Fruit fly (Drosophila melanogaster) whole organism, embryonic: ENCODE data around the gene CG15814.

Experiments used
- Abd-B ChIP-seq: fragments of 200-800 bp; sonication (Bioruptor generic); optimal IDR thresholded peaks from 2 replicates; lab custom pipeline; 2018; ENCODE audit warnings: missing biosample characterization, mild to moderate bottlenecking, missing genetic modification characterization, moderate library complexity
- Adf1 ChIP-seq: fragments of 200-800 bp; sonication (Bioruptor generic); IDR thresholded peaks from 2 replicates; pipeline ENCODE4 v1.3.6; 2022; ENCODE audit warnings: missing biosample characterization, missing genetic modification characterization
- Asciz ChIP-seq: fragments of 200-800 bp; sonication (Bioruptor generic); optimal IDR thresholded peaks from 2 replicates; lab custom pipeline; 2017; ENCODE audit warnings: missing biosample characterization, mild to moderate bottlenecking, missing genetic modification characterization, missing genetic modification reagents
- Atf-2 ChIP-seq: fragments of 200-800 bp; sonication (Bioruptor generic); optimal IDR thresholded peaks from 2 replicates; lab custom pipeline; 2016; ENCODE audit warnings: missing biosample characterization, missing genetic modification characterization
- Bgb ChIP-seq: fragments of 200-800 bp; sonication (Bioruptor generic); IDR thresholded peaks from 2 replicates; pipeline ENCODE4 v1.3.6; 2022; ENCODE audit warnings: missing biosample characterization, missing genetic modification characterization; ENCODE audit not compliant: partially characterized antibody
- BtbVII ChIP-seq: fragments of 200-800 bp; sonication (Bioruptor generic); optimal IDR thresholded peaks from 3 replicates; lab custom pipeline; 2017; ENCODE audit warnings: missing biosample characterization, mild to moderate bottlenecking, missing genetic modification characterization
- CG11085 ChIP-seq: fragments of 200-800 bp; sonication (Bioruptor generic); IDR thresholded peaks from 2 replicates; pipeline ENCODE4 v1.3.6; 2022; ENCODE audit warnings: missing biosample characterization, missing genetic modification characterization
- CG12071 ChIP-seq: fragments of 200-800 bp; sonication (Bioruptor generic); optimal IDR thresholded peaks from 3 replicates; lab custom pipeline; 2018; ENCODE audit warnings: missing biosample characterization, mild to moderate bottlenecking, missing genetic modification characterization
- CG12104 ChIP-seq: fragments of 200-800 bp; sonication (Bioruptor generic); optimal IDR thresholded peaks from 3 replicates; lab custom pipeline; 2016; ENCODE audit warnings: missing biosample characterization, missing genetic modification characterization
- CG14667 ChIP-seq: fragments of 200-800 bp; sonication (Bioruptor generic); IDR thresholded peaks from 2 replicates; pipeline ENCODE4 v1.3.6; 2022; ENCODE audit warnings: missing biosample characterization, missing genetic modification characterization
- CG15601 ChIP-seq: fragments of 200-800 bp; sonication (Bioruptor generic); optimal IDR thresholded peaks from 3 replicates; lab custom pipeline; 2019; ENCODE audit warnings: missing biosample characterization, mild to moderate bottlenecking, missing genetic modification characterization, moderate library complexity
- CG17186 ChIP-seq: fragments of 200-800 bp; sonication (Bioruptor generic); optimal IDR thresholded peaks from 3 replicates; lab custom pipeline; 2017; ENCODE audit warnings: missing biosample characterization, missing genetic modification reagents, missing genetic modification characterization
- CG17829 ChIP-seq: fragments of 200-800 bp; optimal IDR thresholded peaks from 2 replicates; lab custom pipeline; 2019; ENCODE audit warnings: missing biosample characterization, mild to moderate bottlenecking, missing genetic modification characterization, moderate library complexity
- CG18476 ChIP-seq: fragments of 200-800 bp; sonication (Bioruptor generic); optimal IDR thresholded peaks from 2 replicates; lab custom pipeline; 2016; ENCODE audit warnings: missing biosample characterization, mild to moderate bottlenecking, missing genetic modification characterization
- CG18599 ChIP-seq: fragments of 200-800 bp; sonication (Bioruptor generic); optimal IDR thresholded peaks from 3 replicates; lab custom pipeline; 2017; ENCODE audit warnings: missing biosample characterization, missing genetic modification characterization, mild to moderate bottlenecking, moderate library complexity, missing genetic modification reagents
- CG31388 ChIP-seq: fragments of 200-800 bp; sonication (Bioruptor generic); optimal IDR thresholded peaks from 2 replicates; lab custom pipeline; 2016; ENCODE audit warnings: missing biosample characterization, missing genetic modification characterization
- CG4360 ChIP-seq: fragments of 200-800 bp; sonication (Bioruptor generic); IDR thresholded peaks from 2 replicates; pipeline ENCODE4 v1.3.6; 2022; ENCODE audit warnings: missing biosample characterization, missing genetic modification characterization
- CG43689 ChIP-seq: fragments of 200-800 bp; sonication (Bioruptor generic); IDR thresholded peaks from 2 replicates; pipeline ENCODE4 v1.3.6; 2022; ENCODE audit warnings: missing biosample characterization, missing genetic modification characterization
- CG6272 ChIP-seq: fragments of 200-800 bp; sonication (Bioruptor generic); IDR thresholded peaks from 2 replicates; pipeline ENCODE4 v1.3.6; 2022; ENCODE audit warnings: missing biosample characterization, missing genetic modification characterization
- CG7372 ChIP-seq: fragments of 200-800 bp; sonication (Bioruptor generic); IDR thresholded peaks from 2 replicates; pipeline ENCODE4 v1.3.6; 2022; ENCODE audit warnings: missing biosample characterization, missing genetic modification characterization
- CG7928 ChIP-seq: fragments of 200-800 bp; sonication (Bioruptor generic); optimal IDR thresholded peaks from 2 replicates; lab custom pipeline; 2017; ENCODE audit warnings: missing biosample characterization, mild to moderate bottlenecking, missing genetic modification characterization
- CG8281 ChIP-seq: fragments of 200-800 bp; sonication (Bioruptor generic); optimal IDR thresholded peaks from 2 replicates; lab custom pipeline; 2018; ENCODE audit warnings: missing biosample characterization, mild to moderate bottlenecking, missing genetic modification characterization, moderate library complexity
- CG8765 ChIP-seq: fragments of 200-800 bp; sonication (Bioruptor generic); IDR thresholded peaks from 2 replicates; pipeline ENCODE4 v1.3.6; 2022; ENCODE audit warnings: missing biosample characterization, missing genetic modification characterization
- CG8924 ChIP-seq: fragments of 200-800 bp; optimal IDR thresholded peaks from 3 replicates; lab custom pipeline; 2019; ENCODE audit warnings: missing biosample characterization, mild to moderate bottlenecking, missing genetic modification characterization, moderate library complexity
- CG8944 ChIP-seq: fragments of 200-800 bp; sonication (Bioruptor generic); optimal IDR thresholded peaks from 3 replicates; lab custom pipeline; 2016; ENCODE audit warnings: missing biosample characterization, missing genetic modification characterization
- CG9437 ChIP-seq: fragments of 200-800 bp; sonication (Bioruptor generic); optimal IDR thresholded peaks from 2 replicates; lab custom pipeline; 2018; ENCODE audit warnings: missing biosample characterization, mild to moderate bottlenecking, missing genetic modification characterization
- CTCF ChIP-seq: fragments of 200-800 bp; sonication (Bioruptor generic); optimal IDR thresholded peaks from 2 replicates; lab custom pipeline; 2017; ENCODE audit warnings: missing biosample characterization, mild to moderate bottlenecking, missing genetic modification characterization, moderate library complexity
- Dbx ChIP-seq: fragments of 200-800 bp; sonication (Bioruptor generic); IDR thresholded peaks from 3 replicates; pipeline ENCODE4 v1.3.6; 2022; ENCODE audit warnings: missing biosample characterization, missing genetic modification characterization
- Hsf ChIP-seq: fragments of 200-800 bp; sonication (Bioruptor generic); optimal IDR thresholded peaks from 3 replicates; lab custom pipeline; 2016; ENCODE audit warnings: missing biosample characterization, missing genetic modification characterization
- NfI ChIP-seq: fragments of 200-800 bp; sonication (Bioruptor generic); optimal IDR thresholded peaks from 3 replicates; lab custom pipeline; 2018; ENCODE audit warnings: missing biosample characterization, mild to moderate bottlenecking, missing genetic modification characterization, moderate library complexity
- Opbp ChIP-seq: fragments of 200-800 bp; sonication (Bioruptor generic); IDR thresholded peaks from 3 replicates; pipeline ENCODE4 v1.3.6; 2022; ENCODE audit warnings: missing biosample characterization, missing genetic modification characterization; ENCODE audit not compliant: partially characterized antibody
- Scr ChIP-seq: fragments of 200-800 bp; sonication (Bioruptor generic); IDR thresholded peaks from 2 replicates; pipeline ENCODE4 v1.3.6; 2022; ENCODE audit warnings: missing biosample characterization, missing genetic modification characterization; ENCODE audit not compliant: partially characterized antibody
- ara ChIP-seq: fragments of 200-800 bp; sonication (Bioruptor generic); IDR thresholded peaks from 2 replicates; pipeline ENCODE4 v1.3.6; 2022; ENCODE audit warnings: missing biosample characterization, missing genetic modification characterization
- az2 ChIP-seq: fragments of 200-800 bp; sonication (Bioruptor generic); optimal IDR thresholded peaks from 3 replicates; lab custom pipeline; 2016; ENCODE audit warnings: missing biosample characterization, missing genetic modification characterization
- bowl ChIP-seq: fragments of 200-800 bp; sonication (Bioruptor generic); IDR thresholded peaks from 2 replicates; pipeline ENCODE4 v1.3.6; 2022; ENCODE audit warnings: missing biosample characterization, missing genetic modification characterization
- btn ChIP-seq: fragments of 200-800 bp; sonication (Bioruptor generic); optimal IDR thresholded peaks from 2 replicates; lab custom pipeline; 2016; ENCODE audit warnings: missing biosample characterization, missing genetic modification characterization
- ems ChIP-seq: fragments of 200-800 bp; sonication (Bioruptor generic); optimal IDR thresholded peaks from 3 replicates; lab custom pipeline; 2016; ENCODE audit warnings: missing biosample characterization, missing genetic modification characterization
- fd64A ChIP-seq: fragments of 200-800 bp; sonication (Bioruptor generic); optimal IDR thresholded peaks from 3 replicates; lab custom pipeline; 2018; ENCODE audit warnings: missing biosample characterization, mild to moderate bottlenecking, missing genetic modification characterization
- fu2 ChIP-seq: fragments of 200-800 bp; sonication (Bioruptor generic); optimal IDR thresholded peaks from 2 replicates; lab custom pipeline; 2016; ENCODE audit warnings: missing biosample characterization, missing genetic modification characterization
- gcm ChIP-seq: fragments of 200-800 bp; sonication (Bioruptor generic); optimal IDR thresholded peaks from 2 replicates; lab custom pipeline; 2019; ENCODE audit warnings: missing biosample characterization, mild to moderate bottlenecking, missing genetic modification characterization, moderate library complexity
- grn ChIP-seq: fragments of 200-800 bp; sonication (Bioruptor generic); optimal IDR thresholded peaks from 3 replicates; lab custom pipeline; 2017; ENCODE audit warnings: missing biosample characterization, missing genetic modification characterization
- ind ChIP-seq: fragments of 200-800 bp; sonication (Bioruptor generic); optimal IDR thresholded peaks from 3 replicates; lab custom pipeline; 2016; ENCODE audit warnings: missing biosample characterization, missing genetic modification characterization
- kni ChIP-seq: fragments of 200-800 bp; sonication (Bioruptor generic); optimal IDR thresholded peaks from 3 replicates; lab custom pipeline; 2017; ENCODE audit warnings: mild to moderate bottlenecking, missing biosample characterization, missing genetic modification reagents, missing genetic modification characterization
- lola ChIP-seq, 3 experiments: fragments of >200 bp in 2 of 3; fragments of 200-800 bp in 1 of 3; sonication (Bioruptor generic) in 1 of 3; optimal IDR thresholded peaks; 2 replicates each; lab custom pipeline; 2017 to 2019; ENCODE audit warnings: missing biosample characterization in 3 of 3, missing genetic modification characterization in 3 of 3, mild to moderate bottlenecking in 1 of 3, moderate library complexity in 1 of 3
- mirr ChIP-seq: fragments of 200-800 bp; sonication (Bioruptor generic); optimal IDR thresholded peaks from 3 replicates; lab custom pipeline; 2018; ENCODE audit warnings: missing biosample characterization, mild to moderate bottlenecking, missing genetic modification characterization
- odd ChIP-seq: fragments of 200-800 bp; sonication (Bioruptor generic); optimal IDR thresholded peaks from 2 replicates; lab custom pipeline; 2017; ENCODE audit warnings: missing biosample characterization, mild to moderate bottlenecking, missing genetic modification characterization
- pb ChIP-seq: fragments of 200-800 bp; sonication (Bioruptor generic); optimal IDR thresholded peaks from 3 replicates; lab custom pipeline; 2016; ENCODE audit warnings: missing biosample characterization, missing genetic modification characterization
- pros ChIP-seq: fragments of 200-800 bp; sonication (Bioruptor generic); optimal IDR thresholded peaks from 3 replicates; lab custom pipeline; 2019; ENCODE audit warnings: missing biosample characterization, mild to moderate bottlenecking, missing genetic modification characterization, moderate library complexity
- sim ChIP-seq: fragments of 200-800 bp; sonication (Bioruptor generic); IDR thresholded peaks from 2 replicates; pipeline ENCODE4 v1.3.6; 2022; ENCODE audit warnings: missing biosample characterization, missing genetic modification characterization
- sna ChIP-seq: fragments of 200-800 bp; sonication (Bioruptor generic); IDR thresholded peaks from 2 replicates; pipeline ENCODE4 v1.3.6; 2022; ENCODE audit warnings: missing biosample characterization, missing genetic modification characterization; ENCODE audit not compliant: partially characterized antibody
- z ChIP-seq: fragments of 200-800 bp; sonication (Bioruptor generic); IDR thresholded peaks from 3 replicates; pipeline ENCODE4 v1.3.6; 2022; ENCODE audit warnings: missing biosample characterization, missing genetic modification characterization

The CG15814 gene

dm6 chrX:17799070-17799802 lies 50.9 kb downstream of the CG15814 start (continued):
- no peak for TF ChIP-seq CG31388
- peak; percentile 39 for TF ChIP-seq Abd-B (GFP tag; lab: Kevin White, UChicago)
- no peak for TF ChIP-seq CG11085 (GFP tag; lab: Robert Waterston, UW)
- no peak for TF ChIP-seq BtbVII (GFP tag; lab: Kevin White, UChicago)
- TF ChIP-seq lola (GFP tag; optimal IDR thresholded peaks at IDR 0.05; lab: Kevin White, UChicago): peak in 1 of 3 experiments; percentile 64
- no peak for TF ChIP-seq odd (GFP tag; lab: Kevin White, UChicago)
- no peak for TF ChIP-seq CG7372 (GFP tag; lab: Robert Waterston, UW)
- no peak for TF ChIP-seq gcm (GFP tag; lab: Kevin White, UChicago)
- TF ChIP-seq CG18599 (GFP tag; lab: Kevin White, UChicago): peak; percentile 32
- TF ChIP-seq Adf1 (GFP tag; lab: Robert Waterston, UW): no peak
- peak; percentile 27 for TF ChIP-seq az2 (GFP tag; lab: Kevin White, UChicago)
- TF ChIP-seq z (GFP tag; lab: Robert Waterston, UW): no peak
- peak; percentile 13 for TF ChIP-seq ind (GFP tag; lab: Kevin White, UChicago)
- no peak for TF ChIP-seq pb (GFP tag; lab: Kevin White, UChicago)
- TF ChIP-seq pros: peak; percentile 67
- no peak for TF ChIP-seq CG4360 (GFP tag; lab: Robert Waterston, UW)
- TF ChIP-seq Asciz (GFP tag; lab: Kevin White, UChicago): no peak
- TF ChIP-seq CG17829: peak; percentile 50
- peak; percentile 31 for TF ChIP-seq CG15601 (tag; lab: Kevin White, UChicago)
- TF ChIP-seq CG8924 (tag; lab: Kevin White, UChicago): peak; percentile 47
- TF ChIP-seq CG7928 (GFP tag; lab: Kevin White, UChicago): no peak
- TF ChIP-seq CG14667 (GFP tag; lab: Robert Waterston, UW): peak; percentile 29; the same call in 1 of the 2 replicates
- TF ChIP-seq ara (GFP tag; lab: Robert Waterston, UW): no peak
- no peak for TF ChIP-seq Scr
- TF ChIP-seq btn (GFP tag; lab: Kevin White, UChicago): no peak
- TF ChIP-seq mirr (GFP tag; lab: Kevin White, UChicago): no peak
- no peak for TF ChIP-seq CTCF (GFP tag; lab: Kevin White, UChicago)
- no peak for TF ChIP-seq Dbx (GFP tag; lab: Robert Waterston, UW)
- no peak for TF ChIP-seq CG8944 (GFP tag; lab: Kevin White, UChicago)
- TF ChIP-seq CG9437 (GFP tag; lab: Kevin White, UChicago): no peak
- no peak for TF ChIP-seq fu2 (GFP tag; lab: Kevin White, UChicago)
- no peak for TF ChIP-seq Atf-2 (GFP tag; lab: Kevin White, UChicago)
- no peak for TF ChIP-seq ems (GFP tag; lab: Kevin White, UChicago)
- TF ChIP-seq CG8765: no peak
- no peak for TF ChIP-seq kni
- no peak for TF ChIP-seq CG18476
- TF ChIP-seq CG12071 (GFP tag; lab: Kevin White, UChicago): no peak
- no peak for TF ChIP-seq bowl (GFP tag; lab: Robert Waterston, UW)
- TF ChIP-seq CG17186 (GFP tag; lab: Kevin White, UChicago): no peak
- no peak for TF ChIP-seq Bgb
- no peak for TF ChIP-seq fd64A
- TF ChIP-seq sim: no peak
- no peak for TF ChIP-seq CG8281
- TF ChIP-seq Hsf (GFP tag; lab: Kevin White, UChicago): no peak
- no peak for TF ChIP-seq Opbp
- no peak for TF ChIP-seq CG12104
- TF ChIP-seq CG43689 (GFP tag; lab: Robert Waterston, UW): no peak
- no peak for TF ChIP-seq grn
- TF ChIP-seq NfI (GFP tag; lab: Kevin White, UChicago): no peak
- no peak for TF ChIP-seq sna (GFP tag; lab: Robert Waterston, UW)
- no peak for TF ChIP-seq CG6272 (GFP tag; lab: Robert Waterston, UW)
